Fruit fly (Drosophila melanogaster) whole organism, pupa: Measurements from ENCODE around the gene CG40298.
A peak's percentile ranks its signal among the peaks of the same experiment; 100 is the strongest.
"Not testable (repeated sequence)": the region's sequence is repeated elsewhere in the genome, so short reads cannot be mapped to it uniquely, and the experiment has no call there.

Experiments used
- CG10348 ChIP-seq: fragments of 200-800 bp; sonication (Bioruptor generic); IDR thresholded peaks from 2 replicates; pipeline ENCODE4 v1.3.6; 2022; ENCODE audit warnings: missing biosample characterization, missing genetic modification characterization
- CG12605 ChIP-seq: fragments of 200-800 bp; sonication (Bioruptor generic); IDR thresholded peaks from 2 replicates; pipeline ENCODE4 v1.3.6; 2022; ENCODE audit warnings: missing biosample characterization, missing genetic modification characterization
- CG13204 ChIP-seq: fragments of 200-800 bp; sonication (Bioruptor generic); optimal IDR thresholded peaks from 2 replicates; lab custom pipeline; 2018; ENCODE audit warnings: missing biosample characterization, mild to moderate bottlenecking, missing genetic modification characterization, moderate library complexity
- CG14655 ChIP-seq: fragments of 200-800 bp; sonication (Bioruptor generic); optimal IDR thresholded peaks from 3 replicates; lab custom pipeline; 2017; ENCODE audit warnings: mild to moderate bottlenecking, missing biosample characterization, missing genetic modification reagents, missing genetic modification characterization
- CG15710 ChIP-seq: fragments of 200-800 bp; sonication (Bioruptor generic); optimal IDR thresholded peaks from 2 replicates; lab custom pipeline; 2018; ENCODE audit warnings: missing biosample characterization, mild to moderate bottlenecking, missing genetic modification characterization, moderate library complexity
- CG17806 ChIP-seq: fragments of 200-800 bp; sonication (Bioruptor generic); optimal IDR thresholded peaks from 2 replicates; lab custom pipeline; 2018; ENCODE audit warnings: missing biosample characterization, mild to moderate bottlenecking, missing genetic modification characterization, moderate library complexity
- CG32121 ChIP-seq: fragments of 200-800 bp; sonication (Bioruptor generic); IDR thresholded peaks from 2 replicates; pipeline ENCODE4 v1.3.6; 2022; ENCODE audit warnings: missing biosample characterization, missing genetic modification characterization
- CG34367 ChIP-seq: fragments of 200-800 bp; sonication (Bioruptor generic); optimal IDR thresholded peaks from 2 replicates; lab custom pipeline; 2018; ENCODE audit warnings: missing biosample characterization, mild to moderate bottlenecking, missing genetic modification characterization
- CG4496 ChIP-seq: fragments of 200-800 bp; sonication (Bioruptor generic); IDR thresholded peaks from 3 replicates; pipeline ENCODE4 v1.3.6; 2022; ENCODE audit warnings: missing biosample characterization, missing genetic modification characterization
- CG8159 ChIP-seq: fragments of 200-800 bp; sonication (Bioruptor generic); optimal IDR thresholded peaks from 3 replicates; lab custom pipeline; 2018; ENCODE audit warnings: missing biosample characterization, mild to moderate bottlenecking, missing genetic modification characterization, moderate library complexity
- CG8301 ChIP-seq: fragments of 200-800 bp; sonication (Bioruptor generic); optimal IDR thresholded peaks from 2 replicates; lab custom pipeline; 2018; ENCODE audit warnings: missing biosample characterization, mild to moderate bottlenecking, missing genetic modification characterization
- CG9948 ChIP-seq: fragments of 200-800 bp; sonication (Bioruptor generic); optimal IDR thresholded peaks from 2 replicates; lab custom pipeline; 2018; ENCODE audit warnings: missing biosample characterization, mild to moderate bottlenecking, missing genetic modification characterization, moderate library complexity
- D1 ChIP-seq: fragments of 200-800 bp; sonication (Bioruptor generic); optimal IDR thresholded peaks from 2 replicates; lab custom pipeline; 2018; ENCODE audit warnings: missing biosample characterization, mild to moderate bottlenecking, missing genetic modification characterization, moderate library complexity
- EcR ChIP-seq: fragments of 200-800 bp; sonication (Bioruptor generic); optimal IDR thresholded peaks from 3 replicates; lab custom pipeline; 2019; ENCODE audit warnings: missing biosample characterization, missing genetic modification characterization, mild to moderate bottlenecking, moderate library complexity, missing genetic modification reagents
- Ets98B ChIP-seq: fragments of 200-800 bp; sonication (Bioruptor generic); IDR thresholded peaks from 2 replicates; pipeline ENCODE4 v1.3.6; 2022; ENCODE audit warnings: missing biosample characterization, missing genetic modification characterization
- Pif1A ChIP-seq: fragments of 200-800 bp; sonication (Bioruptor generic); optimal IDR thresholded peaks from 3 replicates; lab custom pipeline; 2016; ENCODE audit warnings: missing biosample characterization, missing genetic modification characterization
- Pif1B ChIP-seq: fragments of 200-800 bp; sonication (Bioruptor generic); optimal IDR thresholded peaks from 3 replicates; lab custom pipeline; 2016; ENCODE audit warnings: missing biosample characterization, missing genetic modification characterization
- Snoo ChIP-seq: fragments of 200-800 bp; sonication (Bioruptor generic); optimal IDR thresholded peaks from 3 replicates; lab custom pipeline; 2017; ENCODE audit warnings: missing biosample characterization, mild to moderate bottlenecking, missing genetic modification characterization, inconsistent platforms
- fd96Ca ChIP-seq: fragments of 200-800 bp; sonication (Bioruptor generic); IDR thresholded peaks from 3 replicates; pipeline ENCODE4 v1.3.6; 2022; ENCODE audit warnings: missing biosample characterization, missing genetic modification characterization
- gl ChIP-seq: fragments of 200-800 bp; sonication (Bioruptor generic); optimal IDR thresholded peaks from 2 replicates; lab custom pipeline; 2018; ENCODE audit warnings: missing biosample characterization, mild to moderate bottlenecking, missing genetic modification characterization
- rn ChIP-seq: fragments of 200-800 bp; sonication (Bioruptor generic); IDR thresholded peaks from 2 replicates; pipeline ENCODE4 v1.3.6; 2022; ENCODE audit warnings: missing biosample characterization, missing genetic modification characterization

Gene CG40298

dm6 chr3L:23726261-23726879 lies at the start of gene CG40298:
CG40298 (plus strand) TSS chr3L:23726829.
- TF ChIP-seq Snoo (tag; lab: Kevin White, UChicago) (no peak), CG8301 (tag; lab: Kevin White, UChicago) (no peak), Pif1B (no peak), CG12605 (no peak), CG8159 (no peak), CG32121 (no peak), CG4496 (GFP tag; lab: Robert Waterston, UW) (no peak), rn (GFP tag; lab: Robert Waterston, UW) (no peak), CG15710 (no peak), gl (tag; lab: Kevin White, UChicago) (no peak), Pif1A (no peak), fd96Ca (GFP tag; lab: Robert Waterston, UW) (no peak), Ets98B (GFP tag; lab: Robert Waterston, UW) (no peak), CG13204 (GFP tag; lab: Kevin White, UChicago) (no peak)

DNA sequence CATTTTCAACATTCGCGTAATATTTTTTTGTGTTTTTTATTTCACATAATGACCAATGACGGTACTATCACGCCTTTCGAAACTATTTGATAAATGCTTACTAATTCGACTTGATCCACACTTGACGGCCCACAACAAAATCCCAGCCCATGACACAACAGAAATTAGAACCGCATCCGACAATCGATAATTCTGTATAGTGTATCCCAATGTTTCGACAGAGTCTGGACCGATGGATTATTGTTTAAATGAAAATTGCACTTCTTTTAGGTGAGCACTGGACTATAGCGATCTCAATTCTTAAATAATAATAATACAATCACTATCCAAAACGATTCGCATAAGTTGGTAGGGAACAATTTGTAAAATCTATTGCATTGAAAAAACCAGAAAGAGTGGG lies 40.5 kb upstream of the CG40298 start:
- TF ChIP-seq fd96Ca (GFP tag; lab: Robert Waterston, UW), result no peak
- no peak for TF ChIP-seq CG8159
- TF ChIP-seq CG9948, result no peak
- TF ChIP-seq CG14655 (GFP tag; lab: Kevin White, UChicago), result no peak
- TF ChIP-seq CG17806, result no peak
- no peak for TF ChIP-seq CG12605
- no peak for TF ChIP-seq CG32121
- no peak for TF ChIP-seq CG34367 (tag; lab: Kevin White, UChicago)
- no peak for TF ChIP-seq CG4496 (GFP tag; lab: Robert Waterston, UW)
- no peak for TF ChIP-seq CG15710
- TF ChIP-seq CG8301 (tag; lab: Kevin White, UChicago), result no peak
- no peak for TF ChIP-seq CG10348 (GFP tag; lab: Robert Waterston, UW)
- no peak for TF ChIP-seq Snoo (tag; lab: Kevin White, UChicago)
- no peak for TF ChIP-seq D1 (tag; lab: Kevin White, UChicago)
- TF ChIP-seq rn (GFP tag; lab: Robert Waterston, UW), result no peak
- TF ChIP-seq EcR (GFP tag; lab: Kevin White, UChicago), result no peak
- TF ChIP-seq CG13204 (GFP tag; lab: Kevin White, UChicago), result no peak
- TF ChIP-seq, all 21 proteins: peak for 0

DNA sequence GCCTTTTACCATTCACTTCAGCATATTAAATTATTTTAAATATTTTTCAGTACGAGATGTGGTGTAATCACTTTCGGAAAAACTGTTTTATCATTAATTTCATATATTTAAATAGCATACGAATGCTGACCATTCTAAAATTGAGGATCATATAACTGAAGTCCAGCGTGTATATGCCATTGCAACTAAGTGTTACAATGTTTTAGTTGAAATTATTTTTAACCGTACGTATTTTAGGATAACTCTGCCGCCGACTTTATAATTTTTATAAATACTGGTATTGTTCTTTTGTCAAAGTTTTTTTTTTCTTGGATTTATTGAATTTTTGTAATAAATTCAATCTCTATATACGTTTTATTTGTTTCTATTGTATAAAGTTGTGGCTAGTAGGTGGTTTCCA lies 36.8 kb upstream of the CG40298 start:
- TF ChIP-seq EcR (GFP tag; lab: Kevin White, UChicago) (no peak), Ets98B (GFP tag; lab: Robert Waterston, UW) (no peak), Snoo (tag; lab: Kevin White, UChicago) (no peak), fd96Ca (GFP tag; lab: Robert Waterston, UW) (no peak), CG34367 (tag; lab: Kevin White, UChicago) (no peak), CG9948 (no peak), CG13204 (GFP tag; lab: Kevin White, UChicago) (no peak), rn (GFP tag; lab: Robert Waterston, UW) (no peak), CG4496 (GFP tag; lab: Robert Waterston, UW) (no peak), CG10348 (GFP tag; lab: Robert Waterston, UW) (no peak), CG17806 (no peak), Pif1B (no peak), CG15710 (no peak), CG8301 (tag; lab: Kevin White, UChicago) (no peak), Pif1A (no peak), CG8159 (no peak), gl (tag; lab: Kevin White, UChicago) (no peak)

- TF ChIP-seq D1 (tag; lab: Kevin White, UChicago), result peak; percentile 10
- no peak for TF ChIP-seq Pif1B
- TF ChIP-seq CG34367 (tag; lab: Kevin White, UChicago), result peak; percentile 12
- TF ChIP-seq CG14655 (GFP tag; lab: Kevin White, UChicago), result peak; percentile 22
Observed at dm6 chr3L:23714772-23715171, 11.9 kb upstream of the CG40298 start, which contains the start of gene Spf30. Spf30 (plus strand) TSS chr3L:23715023.

DNA sequence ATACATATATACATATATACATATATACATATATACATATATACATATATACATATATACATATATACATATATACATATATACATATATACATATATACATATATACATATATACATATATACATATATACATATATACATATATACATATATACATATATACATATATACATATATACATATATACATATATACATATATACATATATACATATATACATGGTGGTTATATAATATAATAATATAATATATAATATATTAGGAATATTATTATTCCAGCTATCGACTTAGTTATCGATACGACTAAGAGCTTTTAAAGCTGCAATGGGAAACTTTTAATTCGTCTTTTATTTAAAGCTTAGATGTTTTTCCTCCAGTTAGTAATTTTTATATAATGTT lies 11.0 kb downstream of the CG40298 start, which contains the start of gene CG17698:
TSS of gene CG17698 (plus strand) at position 301 of the 400 bp plus-strand sequence.
- not testable (repeated sequence) for TF ChIP-seq Pif1A; fd96Ca (GFP tag; lab: Robert Waterston, UW); CG9948
- TF ChIP-seq, all 21 proteins: peak for 0; not testable (repeated sequence) for 21

DNA sequence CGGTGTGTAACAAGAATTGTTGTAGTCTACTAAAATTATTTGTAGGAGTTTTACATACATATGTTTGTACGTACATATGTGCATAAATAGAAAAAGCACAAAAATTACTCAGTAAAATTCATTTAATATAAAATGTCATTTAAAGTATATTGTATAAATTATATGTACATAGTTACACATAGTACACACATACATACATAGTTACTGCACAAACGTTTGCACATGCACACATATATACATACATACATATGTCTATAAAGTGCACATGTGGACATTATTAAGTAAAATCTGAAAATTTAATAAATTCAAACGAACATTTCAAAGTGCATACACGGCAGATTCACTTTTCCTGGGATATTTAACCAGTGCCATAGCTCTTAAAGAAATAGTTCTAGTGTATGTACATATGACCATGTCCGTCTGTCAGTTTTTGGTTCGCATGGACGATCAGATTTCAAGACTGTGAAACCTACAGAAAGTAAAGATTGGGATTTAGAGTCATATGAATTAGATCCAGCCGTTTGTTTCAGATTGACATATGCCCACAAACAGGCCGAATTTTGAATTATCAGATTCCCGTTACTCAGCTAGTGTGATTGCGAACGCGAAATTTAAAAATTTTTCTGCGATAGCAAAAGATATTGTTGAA lies 11.7 kb downstream of the CG40298 start:
- TF ChIP-seq D1 (tag; lab: Kevin White, UChicago) (no peak), CG15710 (no peak), fd96Ca (GFP tag; lab: Robert Waterston, UW) (no peak), Snoo (tag; lab: Kevin White, UChicago) (no peak), rn (GFP tag; lab: Robert Waterston, UW) (no peak), CG32121 (no peak)
